Fruit fly (Drosophila melanogaster) whole organism, embryonic: Measurements from ENCODE around the gene Cks85A.

Experiments used
- Aef1 ChIP-seq: fragments of 200-800 bp; sonication (Bioruptor generic); IDR thresholded peaks from 3 replicates; pipeline ENCODE4 v1.3.6; 2022; ENCODE audit warnings: missing biosample characterization, missing genetic modification characterization
- Atf3 ChIP-seq: fragments of 200-800 bp; sonication (Bioruptor generic); optimal IDR thresholded peaks from 3 replicates; lab custom pipeline; 2016; ENCODE audit warnings: missing biosample characterization, missing genetic modification characterization
- CG11085 ChIP-seq: fragments of 200-800 bp; sonication (Bioruptor generic); IDR thresholded peaks from 2 replicates; pipeline ENCODE4 v1.3.6; 2022; ENCODE audit warnings: missing biosample characterization, missing genetic modification characterization
- CG12104 ChIP-seq: fragments of 200-800 bp; sonication (Bioruptor generic); optimal IDR thresholded peaks from 3 replicates; lab custom pipeline; 2016; ENCODE audit warnings: missing biosample characterization, missing genetic modification characterization
- CG12299 ChIP-seq: fragments of 200-800 bp; sonication (Bioruptor generic); optimal IDR thresholded peaks from 2 replicates; lab custom pipeline; 2018; ENCODE audit warnings: missing biosample characterization, mild to moderate bottlenecking, missing genetic modification characterization
- CG1603 ChIP-seq: fragments of 200-800 bp; sonication (Bioruptor generic); optimal IDR thresholded peaks from 2 replicates; lab custom pipeline; 2019; ENCODE audit warnings: missing biosample characterization, mild to moderate bottlenecking, missing genetic modification characterization, moderate library complexity
- CG16779 ChIP-seq: fragments of 200-800 bp; sonication (Bioruptor generic); IDR thresholded peaks from 2 replicates; pipeline ENCODE4 v1.3.6; 2022; ENCODE audit warnings: missing biosample characterization, missing genetic modification characterization
- CG17328 ChIP-seq: fragments of 200-800 bp; sonication (Bioruptor generic); IDR thresholded peaks from 2 replicates; pipeline ENCODE4 v1.3.6; 2022; ENCODE audit warnings: missing biosample characterization, missing genetic modification characterization
- CG17568 ChIP-seq: fragments of 200-800 bp; sonication (Bioruptor generic); optimal IDR thresholded peaks from 2 replicates; lab custom pipeline; 2018; ENCODE audit warnings: missing biosample characterization, mild to moderate bottlenecking, missing genetic modification characterization, moderate library complexity
- CG1832 ChIP-seq: fragments of 200-800 bp; sonication (Bioruptor generic); optimal IDR thresholded peaks from 2 replicates; lab custom pipeline; 2017; ENCODE audit warnings: missing biosample characterization, mild to moderate bottlenecking, missing genetic modification characterization, inconsistent platforms
- CG2199 ChIP-seq: fragments of 200-800 bp; sonication (Bioruptor generic); IDR thresholded peaks from 3 replicates; pipeline ENCODE4 v1.3.6; 2022; ENCODE audit warnings: missing biosample characterization, missing genetic modification characterization
- CG2678 ChIP-seq: fragments of 200-800 bp; sonication (Bioruptor generic); optimal IDR thresholded peaks from 3 replicates; lab custom pipeline; 2019; ENCODE audit warnings: missing biosample characterization, mild to moderate bottlenecking, missing genetic modification characterization, moderate library complexity
- CG30431 ChIP-seq: fragments of 200-800 bp; sonication (Bioruptor generic); optimal IDR thresholded peaks from 2 replicates; lab custom pipeline; 2017; ENCODE audit warnings: missing biosample characterization, missing genetic modification characterization
- CG33213 ChIP-seq: fragments of 200-800 bp; sonication (Bioruptor generic); optimal IDR thresholded peaks from 3 replicates; lab custom pipeline; 2016; ENCODE audit warnings: missing biosample characterization, missing genetic modification characterization
- CG3995 ChIP-seq: fragments of 200-800 bp; sonication (Bioruptor generic); optimal IDR thresholded peaks from 3 replicates; lab custom pipeline; 2016; ENCODE audit warnings: missing biosample characterization, missing genetic modification characterization
- CG42726 ChIP-seq: fragments of 200-800 bp; sonication (Bioruptor generic); IDR thresholded peaks from 2 replicates; pipeline ENCODE4 v1.3.6; 2022; ENCODE audit warnings: missing biosample characterization, missing genetic modification characterization; ENCODE audit not compliant: partially characterized antibody
- CG4854 ChIP-seq: fragments of 200-800 bp; sonication (Bioruptor generic); optimal IDR thresholded peaks from 2 replicates; lab custom pipeline; 2016; ENCODE audit warnings: missing biosample characterization, missing genetic modification characterization, inconsistent platforms
- CG6813 ChIP-seq: fragments of 200-800 bp; sonication (Bioruptor generic); optimal IDR thresholded peaks from 2 replicates; lab custom pipeline; 2017; ENCODE audit warnings: missing biosample characterization, missing genetic modification characterization, mild to moderate bottlenecking, moderate library complexity, missing genetic modification reagents
- CG7357 ChIP-seq: fragments of 200-800 bp; sonication (Bioruptor generic); IDR thresholded peaks from 3 replicates; pipeline ENCODE4 v1.3.6; 2022; ENCODE audit warnings: missing biosample characterization, missing genetic modification characterization
- CG8388 ChIP-seq: fragments of 200-800 bp; sonication (Bioruptor generic); optimal IDR thresholded peaks from 2 replicates; lab custom pipeline; 2019; ENCODE audit warnings: missing biosample characterization, mild to moderate bottlenecking, missing genetic modification characterization, moderate library complexity
- CG8478 ChIP-seq: fragments of >200 bp; optimal IDR thresholded peaks from 2 replicates; lab custom pipeline; 2018
- CG8765 ChIP-seq: fragments of 200-800 bp; sonication (Bioruptor generic); IDR thresholded peaks from 2 replicates; pipeline ENCODE4 v1.3.6; 2022; ENCODE audit warnings: missing biosample characterization, missing genetic modification characterization
- CG9609 ChIP-seq: fragments of 200-800 bp; sonication (Bioruptor generic); optimal IDR thresholded peaks from 3 replicates; lab custom pipeline; 2016; ENCODE audit warnings: missing biosample characterization, missing genetic modification characterization
- CoRest ChIP-seq: fragments of 200-800 bp; sonication (Bioruptor generic); optimal IDR thresholded peaks from 3 replicates; lab custom pipeline; 2018; ENCODE audit warnings: missing biosample characterization, mild to moderate bottlenecking, missing genetic modification characterization, moderate library complexity
- D19B ChIP-seq: fragments of 200-800 bp; sonication (Bioruptor generic); optimal IDR thresholded peaks from 2 replicates; lab custom pipeline; 2017; ENCODE audit warnings: missing biosample characterization, mild to moderate bottlenecking, missing genetic modification characterization
- Dll ChIP-seq: fragments of 200-800 bp; sonication (Bioruptor generic); IDR thresholded peaks from 4 replicates; pipeline ENCODE4 v1.3.6; 2022; ENCODE audit warnings: missing biosample characterization, missing genetic modification characterization; ENCODE audit not compliant: partially characterized antibody
- Doc2 ChIP-seq: fragments of 200-800 bp; sonication (Bioruptor generic); IDR thresholded peaks from 2 replicates; pipeline ENCODE4 v1.3.6; 2022; ENCODE audit warnings: missing biosample characterization, missing genetic modification characterization
- Ets65A ChIP-seq: fragments of 200-800 bp; sonication (Bioruptor generic); peaks from one replicate; lab custom pipeline; 2016; ENCODE audit warnings: missing biosample characterization, missing genetic modification characterization
- Hand ChIP-seq: fragments of 200-800 bp; sonication (Bioruptor generic); optimal IDR thresholded peaks from 2 replicates; lab custom pipeline; 2017; ENCODE audit warnings: mild to moderate bottlenecking, missing biosample characterization, missing genetic modification reagents, missing genetic modification characterization
- Mad ChIP-seq: fragments of 200-800 bp; sonication (Bioruptor generic); optimal IDR thresholded peaks from 2 replicates; lab custom pipeline; 2016; ENCODE audit warnings: missing biosample characterization, missing genetic modification characterization
- Optix ChIP-seq: fragments of 200-800 bp; sonication (Bioruptor generic); IDR thresholded peaks from 3 replicates; pipeline ENCODE4 v1.3.6; 2022; ENCODE audit warnings: missing biosample characterization, missing genetic modification characterization
- PHDP ChIP-seq: fragments of 200-800 bp; sonication (Bioruptor generic); optimal IDR thresholded peaks from 3 replicates; lab custom pipeline; 2018; ENCODE audit warnings: missing biosample characterization, mild to moderate bottlenecking, missing genetic modification characterization, moderate library complexity
- Ptx1 ChIP-seq: fragments of 200-800 bp; sonication (Bioruptor generic); IDR thresholded peaks from 2 replicates; pipeline ENCODE4 v1.3.6; 2022; ENCODE audit warnings: missing biosample characterization, missing genetic modification characterization
- Sin3A ChIP-seq: fragments of >200 bp; optimal IDR thresholded peaks from 2 replicates; lab custom pipeline; 2018
- YL-1 ChIP-seq: fragments of 200-800 bp; sonication (Bioruptor generic); optimal IDR thresholded peaks from 3 replicates; lab custom pipeline; 2017; ENCODE audit warnings: missing biosample characterization, mild to moderate bottlenecking, missing genetic modification characterization
- cato ChIP-seq: fragments of 200-800 bp; sonication (Bioruptor generic); optimal IDR thresholded peaks from 2 replicates; lab custom pipeline; 2016; ENCODE audit warnings: missing biosample characterization, missing genetic modification characterization, borderline replicate concordance
- crol ChIP-seq: fragments of 200-800 bp; sonication (Bioruptor generic); IDR thresholded peaks from 2 replicates; pipeline ENCODE4 v1.3.6; 2022; ENCODE audit warnings: missing biosample characterization, missing genetic modification characterization
- emc ChIP-seq: fragments of 200-800 bp; sonication (Bioruptor generic); optimal IDR thresholded peaks from 2 replicates; lab custom pipeline; 2016; ENCODE audit warnings: missing biosample characterization, missing genetic modification characterization
- fd3F ChIP-seq: fragments of 200-800 bp; sonication (Bioruptor generic); optimal IDR thresholded peaks from 2 replicates; lab custom pipeline; 2018; ENCODE audit warnings: missing biosample characterization, mild to moderate bottlenecking, missing genetic modification characterization, moderate library complexity
- fru ChIP-seq: fragments of >200 bp; optimal IDR thresholded peaks from 2 replicates; lab custom pipeline; 2017
- her ChIP-seq: fragments of 200-800 bp; sonication (Bioruptor generic); optimal IDR thresholded peaks from 2 replicates; lab custom pipeline; 2016; ENCODE audit warnings: missing biosample characterization, missing genetic modification characterization
- insv ChIP-seq, 2 experiments: fragments of 200-800 bp; sonication (Bioruptor generic); optimal IDR thresholded peaks; 3 replicates each; lab custom pipeline; 2016 to 2018; ENCODE audit warnings: missing biosample characterization in 2 of 2, missing genetic modification characterization in 2 of 2
- lmd ChIP-seq: fragments of 200-800 bp; sonication (Bioruptor generic); IDR thresholded peaks from 2 replicates; pipeline ENCODE4 v1.3.6; 2022; ENCODE audit warnings: missing biosample characterization, missing genetic modification characterization
- lola ChIP-seq, 3 experiments: fragments of >200 bp in 2 of 3; fragments of 200-800 bp in 1 of 3; sonication (Bioruptor generic) in 1 of 3; optimal IDR thresholded peaks; 2 replicates each; lab custom pipeline; 2017 to 2019; ENCODE audit warnings: missing biosample characterization in 3 of 3, missing genetic modification characterization in 3 of 3, mild to moderate bottlenecking in 1 of 3, moderate library complexity in 1 of 3
- mld ChIP-seq: fragments of 200-800 bp; sonication (Bioruptor generic); IDR thresholded peaks from 3 replicates; pipeline ENCODE4 v1.3.6; 2022; ENCODE audit warnings: missing biosample characterization, missing genetic modification characterization; ENCODE audit not compliant: partially characterized antibody
- schlank ChIP-seq: fragments of 200-800 bp; sonication (Bioruptor generic); optimal IDR thresholded peaks from 2 replicates; lab custom pipeline; 2018; ENCODE audit warnings: missing biosample characterization, mild to moderate bottlenecking, missing genetic modification characterization
- sens ChIP-seq: fragments of 200-800 bp; sonication (Bioruptor generic); peaks from one replicate; lab custom pipeline; 2016; ENCODE audit warnings: missing biosample characterization, missing genetic modification characterization
- slp2 ChIP-seq: fragments of 200-800 bp; sonication (Bioruptor generic); optimal IDR thresholded peaks from 2 replicates; lab custom pipeline; 2016; ENCODE audit warnings: missing biosample characterization, missing genetic modification characterization
- stwl ChIP-seq: fragments of 200-800 bp; sonication (Bioruptor generic); optimal IDR thresholded peaks from 3 replicates; lab custom pipeline; 2018; ENCODE audit warnings: missing biosample characterization, mild to moderate bottlenecking, missing genetic modification characterization, moderate library complexity
- tio ChIP-seq: fragments of 200-800 bp; sonication (Bioruptor generic); optimal IDR thresholded peaks from 2 replicates; lab custom pipeline; 2017; ENCODE audit warnings: missing biosample characterization, missing genetic modification characterization, inconsistent platforms
- zf30C ChIP-seq: fragments of 200-800 bp; sonication (Bioruptor generic); optimal IDR thresholded peaks from 3 replicates; lab custom pipeline; 2018; ENCODE audit warnings: missing biosample characterization, mild to moderate bottlenecking, missing genetic modification characterization
- zfh1 ChIP-seq: fragments of 200-800 bp; sonication (Bioruptor generic); IDR thresholded peaks from 3 replicates; pipeline ENCODE4 v1.3.6; 2022; ENCODE audit warnings: missing biosample characterization, missing genetic modification characterization

Gene Cks85A

dm6 chr3R:8694110-8694826 is 24.0 kb downstream of the Cks85A start (continued):
- TF ChIP-seq CG42726 (GFP tag; lab: Robert Waterston, UW) (no peak), insv (GFP tag; optimal IDR thresholded peaks at IDR 0.05; lab: Kevin White, UChicago) (no peak), emc (GFP tag; lab: Kevin White, UChicago) (no peak), Dll (GFP tag; lab: Robert Waterston, UW) (no peak), CoRest (tag; lab: Kevin White, UChicago) (no peak), CG17568 (peak; percentile 44), Optix (GFP tag; lab: Robert Waterston, UW) (no peak), zfh1 (GFP tag; lab: Robert Waterston, UW) (no peak), sens (GFP tag; lab: Kevin White, UChicago) (no peak), CG2678 (no peak), Mad (GFP tag; lab: Kevin White, UChicago) (no peak), CG9609 (GFP tag; lab: Kevin White, UChicago) (no peak), Aef1 (GFP tag; lab: Robert Waterston, UW) (no peak), CG33213 (no peak), CG1832 (GFP tag; lab: Kevin White, UChicago) (no peak), CG11085 (GFP tag; lab: Robert Waterston, UW) (no peak), stwl (no peak), CG12104 (no peak), CG12299 (tag; lab: Kevin White, UChicago) (peak; percentile 2), Sin3A (lab: Kevin White, UChicago) (no peak), cato (no peak), YL-1 (GFP tag; lab: Kevin White, UChicago) (no peak), lola (GFP tag; optimal IDR thresholded peaks at IDR 0.05; lab: Kevin White, UChicago) (no peak), Ets65A (peak; percentile 56), CG1603 (tag; lab: Kevin White, UChicago) (no peak), her (no peak), Doc2 (GFP tag; lab: Robert Waterston, UW) (no peak), CG3995 (GFP tag; lab: Kevin White, UChicago) (no peak), zf30C (no peak), CG4854 (GFP tag; lab: Kevin White, UChicago) (no peak), CG7357 (GFP tag; lab: Robert Waterston, UW) (no peak), schlank (tag; lab: Kevin White, UChicago) (peak; percentile 55), CG8388 (GFP tag; lab: Kevin White, UChicago) (no peak), crol (GFP tag; lab: Robert Waterston, UW) (no peak), CG6813 (GFP tag; lab: Kevin White, UChicago) (peak; percentile 21), mld (GFP tag; lab: Robert Waterston, UW) (no peak), slp2 (GFP tag; lab: Kevin White, UChicago) (no peak), CG2199 (no peak), CG16779 (no peak), Atf3 (no peak), CG30431 (GFP tag; lab: Kevin White, UChicago) (no peak), D19B (GFP tag; lab: Kevin White, UChicago) (no peak), Hand (GFP tag; lab: Kevin White, UChicago) (peak; percentile 91), fru (lab: Kevin White, UChicago) (no peak), CG8765 (no peak), CG17328 (GFP tag; lab: Robert Waterston, UW) (no peak), lmd (GFP tag; lab: Robert Waterston, UW) (no peak), fd3F (GFP tag; lab: Kevin White, UChicago) (no peak), CG8478 (lab: Kevin White, UChicago) (no peak), tio (GFP tag; lab: Kevin White, UChicago) (no peak), Ptx1 (GFP tag; lab: Robert Waterston, UW) (no peak), PHDP (no peak)
